Worm (Caenorhabditis elegans) whole organism, L3 larva: ENCODE data around the gene fbxa-107.

Experiments
- ceh-28 ChIP-seq: fragments of 150-350 bp; optimal IDR thresholded peaks from 2 replicates; lab custom pipeline; 2014; ENCODE audit warnings: missing biosample characterization, missing genetic modification reagents, missing genetic modification characterization
- elt-3 ChIP-seq, 3 experiments: fragments of 150-350 bp in 1 of 3; sonication (generic microtip) in 2 of 3; optimal IDR thresholded peaks; 2 replicates in 2 of 3; 4 replicates in 1 of 3; lab custom pipeline; 2014 to 2017; ENCODE audit warnings: missing biosample characterization in 3 of 3, missing genetic modification characterization in 3 of 3
- nhr-11 ChIP-seq: fragments of 150-350 bp; optimal IDR thresholded peaks from 2 replicates; lab custom pipeline; 2014; ENCODE audit warnings: missing biosample characterization, missing genetic modification characterization
- nhr-12 ChIP-seq: fragments of 150-350 bp; optimal IDR thresholded peaks from 2 replicates; lab custom pipeline; 2014; ENCODE audit warnings: missing biosample characterization, missing genetic modification characterization
- nhr-237 ChIP-seq: fragments of 150-350 bp; optimal IDR thresholded peaks from 2 replicates; lab custom pipeline; 2014; ENCODE audit warnings: missing biosample characterization, missing genetic modification characterization
- pqm-1 ChIP-seq: fragments of 150-350 bp; optimal IDR thresholded peaks from 2 replicates; lab custom pipeline; 2017; ENCODE audit warnings: missing biosample characterization, missing genetic modification characterization, inconsistent platforms
- skn-1 ChIP-seq: fragments of 150-350 bp; optimal IDR thresholded peaks from 2 replicates; lab custom pipeline; 2014; ENCODE audit warnings: missing biosample characterization, missing genetic modification characterization
- snpc-4 ChIP-seq: fragments of 150-350 bp; optimal IDR thresholded peaks from 2 replicates; lab custom pipeline; 2014; ENCODE audit warnings: missing biosample characterization, missing genetic modification characterization
- unc-39 ChIP-seq: sonication (generic microtip); optimal IDR thresholded peaks from 4 replicates; lab custom pipeline; 2017; ENCODE audit warnings: missing biosample characterization, missing genetic modification characterization

ce11 chrV:18098387-18098786 lies 25.4 kb upstream of the fbxa-107 start, which contains the start of gene par-4:
- TF ChIP-seq nhr-12 (tag; lab: Kevin White, UChicago) (no peak), ceh-28 (tag; lab: Kevin White, UChicago) (no peak), nhr-11 (tag; lab: Kevin White, UChicago) (no peak), nhr-237 (tag; lab: Kevin White, UChicago) (no peak), elt-3 (tag; optimal IDR thresholded peaks at IDR 0.05; lab: Kevin White, UChicago) (no peak), skn-1 (no peak), snpc-4 (tag; lab: Kevin White, UChicago) (no peak), pqm-1 (no peak), unc-39 (tag; lab: Kevin White, UChicago) (no peak)
